Worm (Caenorhabditis elegans): ENCODE measurements around the gene odr-1.
A peak's percentile ranks its signal among the peaks of the same experiment; 100 is the strongest.

ce11 chrX:13596003-13596767 is 45.4 kb upstream of the odr-1 start, which contains the start of gene F54B11.5:
- TF ChIP-seq lin-1 (GFP tag; IDR thresholded peaks at IDR 0.05) (no peak), mes-2 (tag; optimal IDR thresholded peaks at IDR 0.05; ENCODE audit: poor library complexity, severe bottlenecking) (peak; percentile 60), madf-9 (GFP tag; conservative IDR thresholded peaks at IDR 0.05) (no peak), unc-62 (GFP tag; optimal IDR thresholded peaks at IDR 0.05 in 1 of 2) (no peak), unc-62 (tag; optimal IDR thresholded peaks at IDR 0.05) (no peak), nhr-237 (tag; optimal IDR thresholded peaks at IDR 0.05) (no peak), egl-27 (tag; optimal IDR thresholded peaks at IDR 0.05) (no peak), mxl-2 (GFP tag; conservative IDR thresholded peaks at IDR 0.05) (no peak), dpl-1 (GFP tag; optimal IDR thresholded peaks at IDR 0.05) (peak; percentile 34), skn-1 (tag; optimal IDR thresholded peaks at IDR 0.05) (no peak), dmd-6 (GFP tag; IDR thresholded peaks at IDR 0.05) (no peak), fkh-10 (GFP tag; optimal IDR thresholded peaks at IDR 0.05) (no peak), ama-1 (optimal IDR thresholded peaks at IDR 0.05) (no peak)

All from whole organism, L4 larva.